Fruit fly (Drosophila melanogaster) whole organism, wandering third instar larva: ENCODE data around the gene cnir.

Experiments used
- Dfd ChIP-seq: fragments of >200 bp; optimal IDR thresholded peaks from 2 replicates; lab custom pipeline; 2017; ENCODE audit warnings: missing biosample characterization, missing genetic modification characterization
- br ChIP-seq: fragments of 200-800 bp; sonication (Bioruptor generic); optimal IDR thresholded peaks from 2 replicates; lab custom pipeline; 2016; ENCODE audit warnings: missing biosample characterization, missing genetic modification characterization
- fru ChIP-seq: fragments of 200-800 bp; sonication (Bioruptor generic); optimal IDR thresholded peaks from 3 replicates; lab custom pipeline; 2016; ENCODE audit warnings: missing biosample characterization, mild to moderate bottlenecking, missing genetic modification characterization

DNA sequence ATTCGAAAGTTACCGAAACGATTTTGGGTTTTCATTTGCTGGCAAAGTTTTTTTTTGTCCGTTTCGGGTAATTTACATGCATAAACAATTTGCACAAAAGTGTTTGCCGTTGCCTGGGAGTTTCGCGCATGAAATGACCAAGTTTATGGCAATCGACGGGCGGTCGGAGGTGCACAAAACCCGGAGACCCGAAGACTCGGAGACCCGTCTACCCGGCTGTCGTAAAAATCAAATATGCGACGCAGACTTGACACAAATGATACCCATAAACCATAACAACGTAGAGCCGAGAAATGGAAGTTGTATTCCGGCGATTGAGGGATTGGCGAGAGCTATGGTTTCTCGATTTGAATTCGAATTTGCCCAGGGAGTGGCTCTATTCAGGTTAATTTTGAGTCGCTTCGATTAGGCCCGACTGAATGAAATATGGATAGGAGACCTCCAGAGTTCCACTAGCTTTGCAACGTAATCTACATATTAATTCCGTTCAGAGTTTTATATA lies 32.6 kb downstream of the cnir start:
- TF ChIP-seq Dfd (GFP tag; lab: Kevin White, UChicago) = no peak
- TF ChIP-seq br (GFP tag; lab: Kevin White, UChicago) = no peak
- TF ChIP-seq fru (GFP tag; lab: Kevin White, UChicago) = no peak
